Fruit fly (Drosophila melanogaster) whole organism, embryonic: ENCODE data around the gene pyd.

Source experiments
- Abd-B ChIP-seq: fragments of 200-800 bp; sonication (Bioruptor generic); optimal IDR thresholded peaks from 2 replicates; lab custom pipeline; 2018; ENCODE audit warnings: missing biosample characterization, mild to moderate bottlenecking, missing genetic modification characterization, moderate library complexity
- Ada2b ChIP-seq: fragments of 200-800 bp; sonication (Bioruptor generic); IDR thresholded peaks from 2 replicates; pipeline ENCODE4 v1.3.6; 2022; ENCODE audit warnings: missing biosample characterization, missing genetic modification characterization
- Atf6 ChIP-seq: fragments of 200-800 bp; sonication (Bioruptor generic); IDR thresholded peaks from 2 replicates; pipeline ENCODE4 v1.3.6; 2022; ENCODE audit warnings: missing biosample characterization, missing genetic modification characterization
- BEAF-32 ChIP-seq: fragments of 200-800 bp; sonication (Bioruptor generic); optimal IDR thresholded peaks from 3 replicates; lab custom pipeline; 2017; ENCODE audit warnings: missing biosample characterization, missing genetic modification characterization, mild to moderate bottlenecking, moderate library complexity, missing genetic modification reagents
- CG10462 ChIP-seq: fragments of 200-800 bp; sonication (Bioruptor generic); optimal IDR thresholded peaks from 2 replicates; lab custom pipeline; 2016; ENCODE audit warnings: missing biosample characterization, missing genetic modification characterization
- CG10959 ChIP-seq: fragments of 200-800 bp; sonication (Bioruptor generic); IDR thresholded peaks from 2 replicates; pipeline ENCODE4 v1.3.6; 2022; ENCODE audit warnings: missing biosample characterization, missing genetic modification characterization
- CG11093 ChIP-seq: fragments of 200-800 bp; sonication (Bioruptor generic); IDR thresholded peaks from 3 replicates; pipeline ENCODE4 v1.3.6; 2022; ENCODE audit warnings: missing biosample characterization, missing genetic modification characterization
- CG12236 ChIP-seq: fragments of 200-800 bp; sonication (Bioruptor generic); optimal IDR thresholded peaks from 2 replicates; lab custom pipeline; 2016; ENCODE audit warnings: missing biosample characterization, missing genetic modification characterization
- CG16813 ChIP-seq: fragments of 200-800 bp; sonication (Bioruptor generic); IDR thresholded peaks from 3 replicates; pipeline ENCODE4 v1.3.6; 2022; ENCODE audit warnings: missing biosample characterization, missing genetic modification characterization; ENCODE audit not compliant: partially characterized antibody
- CG17802 ChIP-seq: fragments of 200-800 bp; sonication (Bioruptor generic); optimal IDR thresholded peaks from 2 replicates; lab custom pipeline; 2018; ENCODE audit warnings: missing biosample characterization, mild to moderate bottlenecking, missing genetic modification characterization, moderate library complexity
- CG18262 ChIP-seq: fragments of 200-800 bp; optimal IDR thresholded peaks from 3 replicates; lab custom pipeline; 2019; ENCODE audit warnings: missing biosample characterization, mild to moderate bottlenecking, missing genetic modification characterization, moderate library complexity
- CG2129 ChIP-seq: fragments of 200-800 bp; sonication (Bioruptor generic); IDR thresholded peaks from 2 replicates; pipeline ENCODE4 v1.3.6; 2022; ENCODE audit warnings: missing biosample characterization, missing genetic modification characterization; ENCODE audit not compliant: partially characterized antibody
- CG31224 ChIP-seq: fragments of 200-800 bp; sonication (Bioruptor generic); IDR thresholded peaks from 2 replicates; pipeline ENCODE4 v1.3.6; 2022; ENCODE audit warnings: missing biosample characterization, missing genetic modification characterization
- CG31388 ChIP-seq: fragments of 200-800 bp; sonication (Bioruptor generic); optimal IDR thresholded peaks from 2 replicates; lab custom pipeline; 2016; ENCODE audit warnings: missing biosample characterization, missing genetic modification characterization
- CG33213 ChIP-seq: fragments of 200-800 bp; sonication (Bioruptor generic); optimal IDR thresholded peaks from 3 replicates; lab custom pipeline; 2016; ENCODE audit warnings: missing biosample characterization, missing genetic modification characterization
- CG5245 ChIP-seq: fragments of 200-800 bp; sonication (Bioruptor generic); optimal IDR thresholded peaks from 3 replicates; lab custom pipeline; 2016; ENCODE audit warnings: missing biosample characterization, missing genetic modification characterization
- CG9437 ChIP-seq: fragments of 200-800 bp; sonication (Bioruptor generic); optimal IDR thresholded peaks from 2 replicates; lab custom pipeline; 2018; ENCODE audit warnings: missing biosample characterization, mild to moderate bottlenecking, missing genetic modification characterization
- CG9609 ChIP-seq: fragments of 200-800 bp; sonication (Bioruptor generic); optimal IDR thresholded peaks from 3 replicates; lab custom pipeline; 2016; ENCODE audit warnings: missing biosample characterization, missing genetic modification characterization
- CG9932 ChIP-seq: fragments of 200-800 bp; sonication (Bioruptor generic); IDR thresholded peaks from 2 replicates; pipeline ENCODE4 v1.3.6; 2022; ENCODE audit warnings: missing biosample characterization, missing genetic modification characterization
- Dip2 ChIP-seq: fragments of 200-800 bp; sonication (Bioruptor generic); IDR thresholded peaks from 2 replicates; pipeline ENCODE4 v1.3.6; 2022; ENCODE audit warnings: missing biosample characterization, missing genetic modification characterization
- Dref ChIP-seq: fragments of 200-800 bp; sonication (Bioruptor generic); IDR thresholded peaks from 2 replicates; pipeline ENCODE4 v1.3.6; 2022; ENCODE audit warnings: missing biosample characterization, missing genetic modification characterization
- Elba2 ChIP-seq: fragments of 200-800 bp; sonication (Bioruptor generic); optimal IDR thresholded peaks from 3 replicates; lab custom pipeline; 2016; ENCODE audit warnings: missing biosample characterization, missing genetic modification characterization
- HLHmδ ChIP-seq: fragments of 200-800 bp; sonication (Bioruptor generic); optimal IDR thresholded peaks from 2 replicates; lab custom pipeline; 2018; ENCODE audit warnings: missing biosample characterization, mild to moderate bottlenecking, missing genetic modification characterization, moderate library complexity
- Hand ChIP-seq: fragments of 200-800 bp; sonication (Bioruptor generic); optimal IDR thresholded peaks from 2 replicates; lab custom pipeline; 2017; ENCODE audit warnings: mild to moderate bottlenecking, missing biosample characterization, missing genetic modification reagents, missing genetic modification characterization
- Hey ChIP-seq: fragments of 200-800 bp; sonication (Bioruptor generic); optimal IDR thresholded peaks from 3 replicates; lab custom pipeline; 2018; ENCODE audit warnings: missing biosample characterization, mild to moderate bottlenecking, missing genetic modification characterization
- Jarid2 ChIP-seq: fragments of 200-800 bp; sonication (Bioruptor generic); optimal IDR thresholded peaks from 3 replicates; lab custom pipeline; 2017; ENCODE audit warnings: mild to moderate bottlenecking, missing biosample characterization, missing genetic modification reagents, missing genetic modification characterization
- Mad ChIP-seq: fragments of 200-800 bp; sonication (Bioruptor generic); optimal IDR thresholded peaks from 2 replicates; lab custom pipeline; 2016; ENCODE audit warnings: missing biosample characterization, missing genetic modification characterization
- Rfx ChIP-seq: fragments of 200-800 bp; sonication (Bioruptor generic); IDR thresholded peaks from 2 replicates; pipeline ENCODE4 v1.3.6; 2022; ENCODE audit warnings: missing biosample characterization, missing genetic modification characterization
- Sin3A ChIP-seq: fragments of >200 bp; optimal IDR thresholded peaks from 2 replicates; lab custom pipeline; 2018
- Ssrp ChIP-seq: fragments of 200-800 bp; sonication (Bioruptor generic); optimal IDR thresholded peaks from 2 replicates; lab custom pipeline; 2018; ENCODE audit warnings: missing biosample characterization, mild to moderate bottlenecking, missing genetic modification characterization, moderate library complexity
- Vsx1 ChIP-seq: fragments of 200-800 bp; sonication (Bioruptor generic); optimal IDR thresholded peaks from 2 replicates; lab custom pipeline; 2017; ENCODE audit warnings: missing biosample characterization, mild to moderate bottlenecking, missing genetic modification characterization, missing genetic modification reagents
- Xrp1 ChIP-seq: fragments of 200-800 bp; sonication (Bioruptor generic); IDR thresholded peaks from 2 replicates; pipeline ENCODE4 v1.3.6; 2022; ENCODE audit warnings: missing biosample characterization, missing genetic modification characterization
- al ChIP-seq: fragments of 200-800 bp; sonication (Bioruptor generic); IDR thresholded peaks from 2 replicates; pipeline ENCODE4 v1.3.6; 2022; ENCODE audit warnings: missing biosample characterization, missing genetic modification characterization
- btn ChIP-seq: fragments of 200-800 bp; sonication (Bioruptor generic); optimal IDR thresholded peaks from 2 replicates; lab custom pipeline; 2016; ENCODE audit warnings: missing biosample characterization, missing genetic modification characterization
- chif ChIP-seq, 2 experiments: fragments of 200-800 bp; sonication (Bioruptor generic); optimal IDR thresholded peaks; 3 replicates each; lab custom pipeline; 2016; ENCODE audit warnings: missing biosample characterization in 2 of 2, missing genetic modification characterization in 2 of 2
- da ChIP-seq: fragments of 200-800 bp; sonication (Bioruptor generic); optimal IDR thresholded peaks from 2 replicates; lab custom pipeline; 2016; ENCODE audit warnings: missing biosample characterization, missing genetic modification characterization
- danr ChIP-seq: fragments of 200-800 bp; sonication (Bioruptor generic); IDR thresholded peaks from 2 replicates; pipeline ENCODE4 v1.3.6; 2022; ENCODE audit warnings: missing biosample characterization, missing genetic modification characterization
- ems ChIP-seq: fragments of 200-800 bp; sonication (Bioruptor generic); optimal IDR thresholded peaks from 3 replicates; lab custom pipeline; 2016; ENCODE audit warnings: missing biosample characterization, missing genetic modification characterization
- fu2 ChIP-seq: fragments of 200-800 bp; sonication (Bioruptor generic); optimal IDR thresholded peaks from 2 replicates; lab custom pipeline; 2016; ENCODE audit warnings: missing biosample characterization, missing genetic modification characterization
- lola ChIP-seq, 3 experiments: fragments of >200 bp in 2 of 3; fragments of 200-800 bp in 1 of 3; sonication (Bioruptor generic) in 1 of 3; optimal IDR thresholded peaks; 2 replicates each; lab custom pipeline; 2017 to 2019; ENCODE audit warnings: missing biosample characterization in 3 of 3, missing genetic modification characterization in 3 of 3, mild to moderate bottlenecking in 1 of 3, moderate library complexity in 1 of 3
- oc ChIP-seq: fragments of 200-800 bp; sonication (Bioruptor generic); optimal IDR thresholded peaks from 2 replicates; lab custom pipeline; 2018; ENCODE audit warnings: missing biosample characterization, mild to moderate bottlenecking, missing genetic modification characterization, moderate library complexity
- pan ChIP-seq, 4 experiments: fragments of >200 bp in 3 of 4; fragments of 200-800 bp in 1 of 4; sonication (Bioruptor generic) in 1 of 4; optimal IDR thresholded peaks in 3 of 4; IDR thresholded peaks in 1 of 4; 2 replicates each; pipeline versions ENCODE4 v1.3.6 to Lab custom; 2017 to 2022; ENCODE audit warnings: missing biosample characterization in 2 of 4, missing genetic modification characterization in 2 of 4, mixed read lengths in 1 of 4
- pros ChIP-seq: fragments of 200-800 bp; sonication (Bioruptor generic); optimal IDR thresholded peaks from 3 replicates; lab custom pipeline; 2019; ENCODE audit warnings: missing biosample characterization, mild to moderate bottlenecking, missing genetic modification characterization, moderate library complexity
- pzg ChIP-seq: fragments of 200-800 bp; sonication (Bioruptor generic); optimal IDR thresholded peaks from 3 replicates; lab custom pipeline; 2018; ENCODE audit warnings: missing biosample characterization, mild to moderate bottlenecking, missing genetic modification characterization, moderate library complexity
- rib ChIP-seq: fragments of 200-800 bp; sonication (Bioruptor generic); IDR thresholded peaks from 2 replicates; pipeline ENCODE4 v1.3.6; 2022; ENCODE audit warnings: missing biosample characterization, missing genetic modification characterization
- ro ChIP-seq: fragments of 200-800 bp; sonication (Bioruptor generic); IDR thresholded peaks from 2 replicates; pipeline ENCODE4 v1.3.6; 2022; ENCODE audit warnings: missing biosample characterization, missing genetic modification characterization
- run ChIP-seq: fragments of 200-800 bp; sonication (Bioruptor generic); optimal IDR thresholded peaks from 3 replicates; lab custom pipeline; 2018; ENCODE audit warnings: missing biosample characterization, mild to moderate bottlenecking, missing genetic modification characterization
- tx ChIP-seq: fragments of 200-800 bp; sonication (Bioruptor generic); optimal IDR thresholded peaks from 2 replicates; lab custom pipeline; 2016; ENCODE audit warnings: missing biosample characterization, missing genetic modification characterization
- usp ChIP-seq: fragments of >200 bp; optimal IDR thresholded peaks from 2 replicates; lab custom pipeline; 2017; ENCODE audit warnings: missing biosample characterization, missing genetic modification characterization
- zfh2 ChIP-seq: fragments of 200-800 bp; sonication (Bioruptor generic); optimal IDR thresholded peaks from 2 replicates; lab custom pipeline; 2016; ENCODE audit warnings: missing biosample characterization, missing genetic modification characterization

Gene pyd

dm6 chr3R:8925924-8926553 is 5.7 kb downstream of the pyd start (continued):
- TF ChIP-seq Hand (no peak), CG5245 (GFP tag; lab: Kevin White, UChicago) (peak; percentile 59), CG17802 (tag; lab: Kevin White, UChicago) (peak; percentile 54), zfh2 (GFP tag; lab: Kevin White, UChicago) (no peak), Hey (tag; lab: Kevin White, UChicago) (no peak), fu2 (GFP tag; lab: Kevin White, UChicago) (no peak), pzg (GFP tag; lab: Kevin White, UChicago) (no peak), pros (GFP tag; lab: Kevin White, UChicago) (no peak), CG16813 (GFP tag; lab: Robert Waterston, UW) (no peak), Ssrp (tag; lab: Kevin White, UChicago) (peak; percentile 52), Abd-B (GFP tag; lab: Kevin White, UChicago) (no peak), CG9609 (GFP tag; lab: Kevin White, UChicago) (no peak), btn (GFP tag; lab: Kevin White, UChicago) (peak; percentile 23), BEAF-32 (GFP tag; lab: Kevin White, UChicago) (no peak), CG12236 (GFP tag; lab: Kevin White, UChicago) (no peak), da (no peak), Atf6 (no peak), oc (peak; percentile 9), rib (GFP tag; lab: Robert Waterston, UW) (no peak), Vsx1 (GFP tag; lab: Kevin White, UChicago) (no peak), CG18262 (tag; lab: Kevin White, UChicago) (peak; percentile 87), ems (no peak), CG10959 (GFP tag; lab: Robert Waterston, UW) (peak; percentile 63), CG31224 (GFP tag; lab: Robert Waterston, UW) (0 out of 2 replicates have a peak, but pooled peaks have one; percentile 6), HLHmδ (GFP tag; lab: Kevin White, UChicago) (no peak), Jarid2 (no peak), Sin3A (no peak), Dip2 (GFP tag; lab: Robert Waterston, UW) (no peak), chif (GFP tag; optimal IDR thresholded peaks at IDR 0.05; lab: Kevin White, UChicago) (peak; percentile 70 to 79), al (GFP tag; lab: Robert Waterston, UW) (no peak), CG31388 (GFP tag; lab: Kevin White, UChicago) (peak; percentile 47), usp (GFP tag; lab: Kevin White, UChicago) (no peak), danr (peak; percentile 64; the same call in 1 of the 2 replicates), CG11093 (peak; percentile 55; the same call in 1 of the 3 replicates), Elba2 (GFP tag; lab: Kevin White, UChicago) (no peak), tx (GFP tag; lab: Kevin White, UChicago) (no peak), CG9437 (GFP tag; lab: Kevin White, UChicago) (peak; percentile 2), CG2129 (no peak), run (tag; lab: Kevin White, UChicago) (no peak), Ada2b (GFP tag; lab: Robert Waterston, UW) (no peak), Rfx (GFP tag; lab: Robert Waterston, UW) (no peak), ro (peak; percentile 39; the same call in 1 of the 2 replicates), Xrp1 (GFP tag; lab: Robert Waterston, UW) (peak; percentile 90), CG9932 (GFP tag; lab: Robert Waterston, UW) (no peak), lola (GFP tag; optimal IDR thresholded peaks at IDR 0.05; lab: Kevin White, UChicago) (peak in 1 of 3 experiments; percentile 79), CG33213 (GFP tag; lab: Kevin White, UChicago) (peak; percentile 54), CG10462 (GFP tag; lab: Kevin White, UChicago) (no peak), Dref (GFP tag; lab: Robert Waterston, UW) (no peak), pan (optimal IDR thresholded peaks at IDR 0.05; lab: Kevin White, UChicago) (no peak), pan (GFP tag; optimal IDR thresholded peaks at IDR 0.05 in 1 of 2, IDR thresholded peaks at IDR 0.05 in 1 of 2) (peak in 1 of 2 experiments; percentile 49), Mad (GFP tag; lab: Kevin White, UChicago) (no peak)
